Fruit fly (Drosophila melanogaster): ENCODE data around the gene Polr2B.

Gene Polr2B

DNA sequence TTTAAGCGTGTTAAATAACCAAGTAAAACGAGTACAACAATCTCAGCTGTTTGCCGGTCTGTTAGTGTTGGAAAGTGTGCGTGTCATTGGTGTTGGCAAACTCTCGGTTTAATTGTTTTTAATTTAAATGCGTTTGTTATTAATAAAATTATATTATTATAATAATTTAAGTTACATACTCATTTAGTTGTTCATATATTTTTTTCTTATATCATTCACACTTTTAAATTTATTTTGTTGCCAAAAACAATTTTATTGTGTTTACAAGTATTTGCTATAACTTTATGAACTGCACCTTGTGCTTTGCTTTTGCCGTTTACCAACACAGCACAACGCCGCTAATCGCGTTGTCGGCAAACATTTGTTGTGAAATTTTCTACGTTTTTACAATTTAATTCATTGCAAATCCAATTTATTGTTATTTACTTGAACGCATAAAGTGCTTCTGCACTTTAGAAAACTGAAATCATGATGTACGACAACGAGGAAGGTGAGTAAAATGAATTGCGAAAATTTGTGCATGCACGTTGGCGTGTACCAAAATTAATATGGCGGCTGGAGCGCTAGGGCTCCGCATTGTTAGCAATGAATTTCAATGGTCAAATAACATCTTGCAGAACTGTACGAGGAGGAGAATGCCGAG lies at the start of gene Polr2B, which contains the start of gene 140up (continued):
- peak; percentile 70 for TF ChIP-seq Nf-YB (GFP tag; optimal IDR thresholded peaks at IDR 0.05)
- peak; percentile 63; the same call in 2 of the 3 replicates for TF ChIP-seq gce (GFP tag; IDR thresholded peaks at IDR 0.05)
- peak; percentile 12 for TF ChIP-seq CG17186 (GFP tag; optimal IDR thresholded peaks at IDR 0.05)
- peak; percentile 96 for TF ChIP-seq CG2712 (tag; optimal IDR thresholded peaks at IDR 0.05)
- peak; percentile 72 for TF ChIP-seq dati (GFP tag; IDR thresholded peaks at IDR 0.05)
- peak; percentile 50 for TF ChIP-seq CG3838 (GFP tag; optimal IDR thresholded peaks at IDR 0.05)
- TF ChIP-seq CG13775 (GFP tag; optimal IDR thresholded peaks at IDR 0.05) = peak; percentile 95
- peak; percentile 94 for TF ChIP-seq CG11085 (GFP tag; IDR thresholded peaks at IDR 0.05)
- TF ChIP-seq CG18599 (GFP tag; optimal IDR thresholded peaks at IDR 0.05) = peak; percentile 95
- peak; percentile 96 for TF ChIP-seq CG17829 (tag; optimal IDR thresholded peaks at IDR 0.05)
- peak; percentile 81 for TF ChIP-seq CG30020 (tag; optimal IDR thresholded peaks at IDR 0.05)
- TF ChIP-seq Gsc (GFP tag; IDR thresholded peaks at IDR 0.05) = peak; percentile 53; the same call in 1 of the 2 replicates
- no peak for TF ChIP-seq aop (GFP tag; IDR thresholded peaks at IDR 0.05)
- peak; percentile 73 for TF ChIP-seq fu2 (GFP tag; optimal IDR thresholded peaks at IDR 0.05)
- peak; percentile 88 for TF ChIP-seq Mrtf (GFP tag; IDR thresholded peaks at IDR 0.05)
- TF ChIP-seq Doc2 (GFP tag; IDR thresholded peaks at IDR 0.05) = peak; percentile 71; the same call in 1 of the 2 replicates
- TF ChIP-seq CG1647 (GFP tag; optimal IDR thresholded peaks at IDR 0.05) = peak; percentile 50
- peak; percentile 52 for TF ChIP-seq Mes4 (GFP tag; optimal IDR thresholded peaks at IDR 0.05)
- peak; percentile 90 for TF ChIP-seq CG10462 (GFP tag; optimal IDR thresholded peaks at IDR 0.05)
- TF ChIP-seq CG17361 (GFP tag; IDR thresholded peaks at IDR 0.05) = peak; percentile 97
- TF ChIP-seq danr (GFP tag; IDR thresholded peaks at IDR 0.05) = peak; percentile 84
- peak; percentile 50 for TF ChIP-seq CG6654 (GFP tag; optimal IDR thresholded peaks at IDR 0.05)
- TF ChIP-seq CG31441 (GFP tag; IDR thresholded peaks at IDR 0.05) = peak; percentile 94
- TF ChIP-seq Xbp1 (GFP tag; optimal IDR thresholded peaks at IDR 0.05) = peak; percentile 96
- peak; percentile 77 for TF ChIP-seq jing (GFP tag; optimal IDR thresholded peaks at IDR 0.05)
- peak; percentile 93 for TF ChIP-seq CG6272 (GFP tag; IDR thresholded peaks at IDR 0.05)
- no peak for TF ChIP-seq gfzf (GFP tag; optimal IDR thresholded peaks at IDR 0.05)
- peak in 1 of 2 experiments; percentile 69 for TF ChIP-seq insv (GFP tag; optimal IDR thresholded peaks at IDR 0.05)
- peak; percentile 93 for TF ChIP-seq zen (tag; optimal IDR thresholded peaks at IDR 0.05)
- peak; percentile 61 for TF ChIP-seq CG6854 (GFP tag; optimal IDR thresholded peaks at IDR 0.05)
- peak; percentile 77 for TF ChIP-seq CG10431 (GFP tag; optimal IDR thresholded peaks at IDR 0.05)
- TF ChIP-seq HLH54F (GFP tag; optimal IDR thresholded peaks at IDR 0.05) = peak; percentile 83
- peak; percentile 79 for TF ChIP-seq ham (GFP tag; IDR thresholded peaks at IDR 0.05)
- peak; percentile 94 for TF ChIP-seq grau (tag; optimal IDR thresholded peaks at IDR 0.05)
- TF ChIP-seq stwl (tag; optimal IDR thresholded peaks at IDR 0.05) = peak; percentile 91
- TF ChIP-seq Gug (GFP tag; IDR thresholded peaks at IDR 0.05) = peak; percentile 90
- TF ChIP-seq Med (GFP tag) = peak; percentile 96
- TF ChIP-seq trh (GFP tag; optimal IDR thresholded peaks at IDR 0.05) = peak; percentile 84
- no peak for TF ChIP-seq CG16779 (GFP tag; IDR thresholded peaks at IDR 0.05)
- TF ChIP-seq Kr (GFP tag; optimal IDR thresholded peaks at IDR 0.05) = no peak
- TF ChIP-seq D19B (GFP tag; optimal IDR thresholded peaks at IDR 0.05) = peak; percentile 79
- no peak for TF ChIP-seq sc (optimal IDR thresholded peaks at IDR 0.05)
- peak; percentile 88 for TF ChIP-seq sc (GFP tag; optimal IDR thresholded peaks at IDR 0.05)
- peak; percentile 95 for TF ChIP-seq Abd-B (GFP tag; optimal IDR thresholded peaks at IDR 0.05)
- no peak for TF ChIP-seq hth (optimal IDR thresholded peaks at IDR 0.05)
- TF ChIP-seq CG15269 (tag; optimal IDR thresholded peaks at IDR 0.05) = peak; percentile 93
- peak; percentile 88 for TF ChIP-seq zfh2 (GFP tag; optimal IDR thresholded peaks at IDR 0.05)
- peak; percentile 93 for TF ChIP-seq Sox100B (GFP tag; optimal IDR thresholded peaks at IDR 0.05)
- TF ChIP-seq CG34376 (GFP tag; optimal IDR thresholded peaks at IDR 0.05) = peak; percentile 90
- peak; percentile 92 for TF ChIP-seq CG4328 (GFP tag; optimal IDR thresholded peaks at IDR 0.05)
- TF ChIP-seq CG32532 (GFP tag; IDR thresholded peaks at IDR 0.05) = peak; percentile 95

Data from whole organism, embryonic.